Fruit fly (Drosophila melanogaster) whole organism, embryonic: ENCODE measurements around the gene CG12206.

ENCODE experiments used
- CG11085 ChIP-seq: fragments of 200-800 bp; sonication (Bioruptor generic); IDR thresholded peaks from 2 replicates; pipeline ENCODE4 v1.3.6; 2022; ENCODE audit warnings: missing biosample characterization, missing genetic modification characterization
- CG11695 ChIP-seq: fragments of 200-800 bp; sonication (Bioruptor generic); IDR thresholded peaks from 3 replicates; pipeline ENCODE4 v1.3.6; 2022; ENCODE audit warnings: missing biosample characterization, missing genetic modification characterization
- CG14860 ChIP-seq: fragments of 200-800 bp; sonication (Bioruptor generic); IDR thresholded peaks from 3 replicates; pipeline ENCODE4 v1.3.6; 2022; ENCODE audit warnings: missing biosample characterization, missing genetic modification characterization; ENCODE audit not compliant: partially characterized antibody
- CG16815 ChIP-seq: fragments of 200-800 bp; sonication (Bioruptor generic); optimal IDR thresholded peaks from 3 replicates; lab custom pipeline; 2017; ENCODE audit warnings: missing biosample characterization, mild to moderate bottlenecking, missing genetic modification characterization
- CG16863 ChIP-seq: fragments of 200-800 bp; sonication (Bioruptor generic); optimal IDR thresholded peaks from 3 replicates; lab custom pipeline; 2016; ENCODE audit warnings: missing biosample characterization, missing genetic modification characterization
- CG17359 ChIP-seq: fragments of 200-800 bp; sonication (Bioruptor generic); optimal IDR thresholded peaks from 3 replicates; lab custom pipeline; 2018; ENCODE audit warnings: missing biosample characterization, mild to moderate bottlenecking, missing genetic modification characterization, moderate library complexity
- CG18476 ChIP-seq: fragments of 200-800 bp; sonication (Bioruptor generic); optimal IDR thresholded peaks from 2 replicates; lab custom pipeline; 2016; ENCODE audit warnings: missing biosample characterization, mild to moderate bottlenecking, missing genetic modification characterization
- CG2116 ChIP-seq: fragments of 200-800 bp; sonication (Bioruptor generic); optimal IDR thresholded peaks from 3 replicates; lab custom pipeline; 2018; ENCODE audit warnings: missing biosample characterization, mild to moderate bottlenecking, missing genetic modification characterization
- CG2120 ChIP-seq: fragments of 200-800 bp; sonication (Bioruptor generic); optimal IDR thresholded peaks from 3 replicates; lab custom pipeline; 2016; ENCODE audit warnings: missing biosample characterization, missing genetic modification characterization
- CG2875 ChIP-seq: fragments of 200-800 bp; sonication (Bioruptor generic); optimal IDR thresholded peaks from 2 replicates; lab custom pipeline; 2017; ENCODE audit warnings: missing biosample characterization, mild to moderate bottlenecking, missing genetic modification characterization, missing genetic modification reagents
- CG32767 ChIP-seq: fragments of 200-800 bp; sonication (Bioruptor generic); IDR thresholded peaks from 2 replicates; pipeline ENCODE4 v1.3.6; 2022; ENCODE audit warnings: missing biosample characterization, missing genetic modification characterization
- CG34224 ChIP-seq: fragments of 200-800 bp; sonication (Bioruptor generic); IDR thresholded peaks from 3 replicates; pipeline ENCODE4 v1.3.6; 2022; ENCODE audit warnings: missing biosample characterization, missing genetic modification characterization; ENCODE audit not compliant: partially characterized antibody
- CG4328 ChIP-seq: fragments of 200-800 bp; sonication (Bioruptor generic); optimal IDR thresholded peaks from 3 replicates; lab custom pipeline; 2017; ENCODE audit warnings: missing biosample characterization, missing genetic modification reagents, missing genetic modification characterization
- CG6254 ChIP-seq: fragments of 200-800 bp; sonication (Bioruptor generic); optimal IDR thresholded peaks from 3 replicates; lab custom pipeline; 2017; ENCODE audit warnings: mild to moderate bottlenecking, missing biosample characterization, missing genetic modification reagents, missing genetic modification characterization
- CG8924 ChIP-seq: fragments of 200-800 bp; optimal IDR thresholded peaks from 3 replicates; lab custom pipeline; 2019; ENCODE audit warnings: missing biosample characterization, mild to moderate bottlenecking, missing genetic modification characterization, moderate library complexity
- CG9437 ChIP-seq: fragments of 200-800 bp; sonication (Bioruptor generic); optimal IDR thresholded peaks from 2 replicates; lab custom pipeline; 2018; ENCODE audit warnings: missing biosample characterization, mild to moderate bottlenecking, missing genetic modification characterization
- CG9817 ChIP-seq: fragments of 200-800 bp; sonication (Bioruptor generic); optimal IDR thresholded peaks from 2 replicates; lab custom pipeline; 2018; ENCODE audit warnings: missing biosample characterization, mild to moderate bottlenecking, missing genetic modification characterization, moderate library complexity
- Chrac-16 ChIP-seq: fragments of 200-800 bp; sonication (Bioruptor generic); optimal IDR thresholded peaks from 3 replicates; lab custom pipeline; 2016; ENCODE audit warnings: missing biosample characterization, missing genetic modification characterization
- Dad ChIP-seq: fragments of 200-800 bp; sonication (Bioruptor generic); optimal IDR thresholded peaks from 3 replicates; lab custom pipeline; 2016; ENCODE audit warnings: missing biosample characterization, missing genetic modification characterization
- Doc3 ChIP-seq: fragments of 200-800 bp; sonication (Bioruptor generic); IDR thresholded peaks from 3 replicates; pipeline ENCODE4 v1.3.6; 2022; ENCODE audit warnings: missing biosample characterization, missing genetic modification characterization; ENCODE audit not compliant: partially characterized antibody
- Dref ChIP-seq: fragments of 200-800 bp; sonication (Bioruptor generic); IDR thresholded peaks from 2 replicates; pipeline ENCODE4 v1.3.6; 2022; ENCODE audit warnings: missing biosample characterization, missing genetic modification characterization
- Drgx ChIP-seq: fragments of 200-800 bp; sonication (Bioruptor generic); IDR thresholded peaks from 2 replicates; pipeline ENCODE4 v1.3.6; 2022; ENCODE audit warnings: missing biosample characterization, missing genetic modification characterization
- H15 ChIP-seq: fragments of 200-800 bp; sonication (Bioruptor generic); IDR thresholded peaks from 3 replicates; pipeline ENCODE4 v1.3.6; 2022; ENCODE audit warnings: missing biosample characterization, missing genetic modification characterization
- Hand ChIP-seq: fragments of 200-800 bp; sonication (Bioruptor generic); optimal IDR thresholded peaks from 2 replicates; lab custom pipeline; 2017; ENCODE audit warnings: mild to moderate bottlenecking, missing biosample characterization, missing genetic modification reagents, missing genetic modification characterization
- HmgZ ChIP-seq: fragments of 200-800 bp; sonication (Bioruptor generic); optimal IDR thresholded peaks from 2 replicates; lab custom pipeline; 2018; ENCODE audit warnings: missing biosample characterization, mild to moderate bottlenecking, missing genetic modification characterization
- Hmx ChIP-seq: fragments of 200-800 bp; sonication (Bioruptor generic); optimal IDR thresholded peaks from 2 replicates; lab custom pipeline; 2016; ENCODE audit warnings: missing biosample characterization, missing genetic modification characterization
- Hr39 ChIP-seq: fragments of >200 bp; optimal IDR thresholded peaks from 2 replicates; lab custom pipeline; 2017
- Lim3 ChIP-seq: fragments of 200-800 bp; sonication (Bioruptor generic); IDR thresholded peaks from 2 replicates; pipeline ENCODE4 v1.3.6; 2022; ENCODE audit warnings: missing biosample characterization, missing genetic modification characterization
- MBD-R2 ChIP-seq: fragments of 200-800 bp; sonication (Bioruptor generic); IDR thresholded peaks from 2 replicates; pipeline ENCODE4 v1.3.6; 2022; ENCODE audit warnings: missing biosample characterization, missing genetic modification characterization
- Pdp1 ChIP-seq, 2 experiments: fragments of 200-800 bp; sonication (Bioruptor generic); optimal IDR thresholded peaks; 3 replicates each; lab custom pipeline; 2016; ENCODE audit warnings: missing biosample characterization in 2 of 2, missing genetic modification characterization in 2 of 2, mild to moderate bottlenecking in 1 of 2, moderate library complexity in 1 of 2
- Rfx ChIP-seq: fragments of 200-800 bp; sonication (Bioruptor generic); IDR thresholded peaks from 2 replicates; pipeline ENCODE4 v1.3.6; 2022; ENCODE audit warnings: missing biosample characterization, missing genetic modification characterization
- Sry-δ ChIP-seq: fragments of 200-800 bp; sonication (Bioruptor generic); optimal IDR thresholded peaks from 2 replicates; lab custom pipeline; 2016; ENCODE audit warnings: missing biosample characterization, missing genetic modification characterization
- bcd ChIP-seq: fragments of 200-800 bp; sonication (Bioruptor generic); optimal IDR thresholded peaks from 2 replicates; lab custom pipeline; 2017; ENCODE audit warnings: missing biosample characterization, mild to moderate bottlenecking, missing genetic modification characterization
- chif ChIP-seq, 2 experiments: fragments of 200-800 bp; sonication (Bioruptor generic); optimal IDR thresholded peaks; 3 replicates each; lab custom pipeline; 2016; ENCODE audit warnings: missing biosample characterization in 2 of 2, missing genetic modification characterization in 2 of 2
- chinmo ChIP-seq: fragments of 200-800 bp; sonication (Bioruptor generic); IDR thresholded peaks from 4 replicates; pipeline ENCODE4 v1.3.6; 2022; ENCODE audit warnings: missing biosample characterization, missing genetic modification characterization; ENCODE audit not compliant: partially characterized antibody
- dimm ChIP-seq: fragments of 200-800 bp; sonication (Bioruptor generic); IDR thresholded peaks from 2 replicates; pipeline ENCODE4 v1.3.6; 2022; ENCODE audit warnings: missing biosample characterization, missing genetic modification characterization
- exex ChIP-seq: fragments of 200-800 bp; sonication (Bioruptor generic); optimal IDR thresholded peaks from 4 replicates; lab custom pipeline; 2018; ENCODE audit warnings: missing biosample characterization, mild to moderate bottlenecking, missing genetic modification characterization, moderate library complexity
- gro ChIP-seq: fragments of 200-800 bp; sonication (Bioruptor generic); optimal IDR thresholded peaks from 2 replicates; lab custom pipeline; 2016; ENCODE audit warnings: missing biosample characterization, missing genetic modification characterization
- kah ChIP-seq: fragments of 200-800 bp; sonication (Bioruptor generic); optimal IDR thresholded peaks from 2 replicates; lab custom pipeline; 2018; ENCODE audit warnings: missing biosample characterization, mild to moderate bottlenecking, missing genetic modification characterization
- kay ChIP-seq: fragments of 200-800 bp; sonication (Bioruptor generic); optimal IDR thresholded peaks from 2 replicates; lab custom pipeline; 2016; ENCODE audit warnings: missing biosample characterization, missing genetic modification characterization
- ken ChIP-seq: fragments of 200-800 bp; sonication (Bioruptor generic); IDR thresholded peaks from 3 replicates; pipeline ENCODE4 v1.3.6; 2022; ENCODE audit warnings: missing biosample characterization, missing genetic modification characterization
- luna ChIP-seq: fragments of 200-800 bp; sonication (Bioruptor generic); optimal IDR thresholded peaks from 2 replicates; lab custom pipeline; 2016; ENCODE audit warnings: missing biosample characterization, missing genetic modification characterization
- nerfin-2 ChIP-seq: fragments of 200-800 bp; sonication (Bioruptor generic); IDR thresholded peaks from 2 replicates; pipeline ENCODE4 v1.3.6; 2022; ENCODE audit warnings: missing biosample characterization, missing genetic modification characterization; ENCODE audit not compliant: partially characterized antibody
- org-1 ChIP-seq: fragments of 200-800 bp; sonication (Bioruptor generic); optimal IDR thresholded peaks from 2 replicates; lab custom pipeline; 2017; ENCODE audit warnings: missing biosample characterization, missing genetic modification characterization
- psq ChIP-seq: fragments of 200-800 bp; sonication (Bioruptor generic); optimal IDR thresholded peaks from 2 replicates; lab custom pipeline; 2017; ENCODE audit warnings: missing biosample characterization, missing genetic modification characterization
- pzg ChIP-seq: fragments of 200-800 bp; sonication (Bioruptor generic); optimal IDR thresholded peaks from 3 replicates; lab custom pipeline; 2018; ENCODE audit warnings: missing biosample characterization, mild to moderate bottlenecking, missing genetic modification characterization, moderate library complexity
- ranshi ChIP-seq: fragments of 200-800 bp; sonication (Bioruptor generic); IDR thresholded peaks from 2 replicates; pipeline ENCODE4 v1.3.6; 2022; ENCODE audit warnings: missing biosample characterization, missing genetic modification characterization
- row ChIP-seq: fragments of 200-800 bp; sonication (Bioruptor generic); IDR thresholded peaks from 3 replicates; pipeline ENCODE4 v1.3.6; 2022; ENCODE audit warnings: missing biosample characterization, missing genetic modification characterization
- stwl ChIP-seq: fragments of 200-800 bp; sonication (Bioruptor generic); optimal IDR thresholded peaks from 3 replicates; lab custom pipeline; 2018; ENCODE audit warnings: missing biosample characterization, mild to moderate bottlenecking, missing genetic modification characterization, moderate library complexity
- vfl ChIP-seq: fragments of 200-800 bp; sonication (Bioruptor generic); optimal IDR thresholded peaks from 2 replicates; lab custom pipeline; 2016; ENCODE audit warnings: missing biosample characterization, missing genetic modification characterization
- zfh1 ChIP-seq: fragments of 200-800 bp; sonication (Bioruptor generic); IDR thresholded peaks from 3 replicates; pipeline ENCODE4 v1.3.6; 2022; ENCODE audit warnings: missing biosample characterization, missing genetic modification characterization
- zfh2 ChIP-seq: fragments of 200-800 bp; sonication (Bioruptor generic); optimal IDR thresholded peaks from 2 replicates; lab custom pipeline; 2016; ENCODE audit warnings: missing biosample characterization, missing genetic modification characterization

CG12206 gene

dm6 chrX:3485304-3485703 lies 11.0 kb upstream of the CG12206 start, which contains the start of the genes CG14270 and CG10803 (continued):
- TF ChIP-seq CG11085 (no peak), bcd (no peak), CG32767 (GFP tag; lab: Robert Waterston, UW) (no peak), chif (GFP tag; optimal IDR thresholded peaks at IDR 0.05; lab: Kevin White, UChicago) (peak in 1 of 2 experiments; percentile 11), CG8924 (no peak), Chrac-16 (no peak), ranshi (GFP tag; lab: Robert Waterston, UW) (no peak), Dad (no peak), Doc3 (GFP tag; lab: Robert Waterston, UW) (peak; percentile 71), CG16815 (GFP tag; lab: Kevin White, UChicago) (no peak), HmgZ (no peak), pzg (GFP tag; lab: Kevin White, UChicago) (peak; percentile 44), Sry-δ (GFP tag; lab: Kevin White, UChicago) (peak; percentile 71), CG9437 (GFP tag; lab: Kevin White, UChicago) (no peak), zfh1 (no peak), gro (GFP tag; lab: Kevin White, UChicago) (no peak), CG18476 (GFP tag; lab: Kevin White, UChicago) (no peak), dimm (GFP tag; lab: Robert Waterston, UW) (no peak), Pdp1 (GFP tag; optimal IDR thresholded peaks at IDR 0.05; lab: Kevin White, UChicago) (peak in 1 of 2 experiments; percentile 51), CG14860 (GFP tag; lab: Robert Waterston, UW) (peak; percentile 79), vfl (GFP tag; lab: Kevin White, UChicago) (peak; percentile 2), kay (no peak), CG17359 (tag; lab: Kevin White, UChicago) (peak; percentile 36), CG6254 (GFP tag; lab: Kevin White, UChicago) (no peak), ken (GFP tag; lab: Robert Waterston, UW) (no peak), CG34224 (GFP tag; lab: Robert Waterston, UW) (peak; percentile 84), nerfin-2 (GFP tag; lab: Robert Waterston, UW) (peak; percentile 75), Drgx (GFP tag; lab: Robert Waterston, UW) (no peak), CG9817 (no peak), MBD-R2 (GFP tag; lab: Robert Waterston, UW) (peak; percentile 74), Hr39 (lab: Kevin White, UChicago) (no peak), Hmx (GFP tag; lab: Kevin White, UChicago) (no peak), Lim3 (GFP tag; lab: Robert Waterston, UW) (no peak), luna (GFP tag; lab: Kevin White, UChicago) (no peak), exex (no peak), CG16863 (GFP tag; lab: Kevin White, UChicago) (no peak), zfh2 (GFP tag; lab: Kevin White, UChicago) (no peak), row (GFP tag; lab: Robert Waterston, UW) (peak; percentile 70), kah (GFP tag; lab: Kevin White, UChicago) (no peak), Rfx (GFP tag; lab: Robert Waterston, UW) (no peak), CG2120 (peak; percentile 52), stwl (tag; lab: Kevin White, UChicago) (peak; percentile 71), Hand (no peak), psq (GFP tag; lab: Kevin White, UChicago) (no peak), CG11695 (GFP tag; lab: Robert Waterston, UW) (no peak), Dref (peak; percentile 72), org-1 (GFP tag; lab: Kevin White, UChicago) (no peak), chinmo (0 out of 4 replicates have a peak, but pooled peaks have one; percentile 76), CG4328 (GFP tag; lab: Kevin White, UChicago) (no peak), CG2116 (GFP tag; lab: Kevin White, UChicago) (peak; percentile 81), H15 (GFP tag; lab: Robert Waterston, UW) (no peak), CG2875 (GFP tag; lab: Kevin White, UChicago) (no peak)
